Fruit fly (Drosophila melanogaster) S2 (cell line): ENCODE results near the gene CG3355.
A peak's percentile ranks its signal among the peaks of the same experiment; 100 is the strongest.

ENCODE experiments used
- CG8478 ChIP-seq: fragments of >200 bp; optimal IDR thresholded peaks from 2 replicates; lab custom pipeline; 2018
- CTCF ChIP-seq, 2 experiments: fragments of >200 bp; optimal IDR thresholded peaks; 2 replicates each; lab custom pipeline; 2018

dm6 chr2L:4660932-4661331 is 9.7 kb downstream of the CG3355 start:
- TF ChIP-seq CG8478 (lab: Kevin White, UChicago), result no peak
- peak; percentile 54 to 76 for TF ChIP-seq CTCF (optimal IDR thresholded peaks at IDR 0.05; lab: Kevin White, UChicago)
